Worm (Caenorhabditis elegans) whole organism, L4 larva: Measurements from ENCODE around the gene Y32H12A.6.

Experiments used
- R02D3.7 ChIP-seq: fragments of 150-350 bp; sonication (generic microtip); optimal IDR thresholded peaks from 3 replicates; lab custom pipeline; 2014; ENCODE audit warnings: missing biosample characterization, missing genetic modification characterization
- ama-1 ChIP-seq: fragments of 150-350 bp; optimal IDR thresholded peaks from 2 replicates; lab custom pipeline; 2014; ENCODE audit warnings: inconsistent platforms, mixed read lengths
- ceh-62 ChIP-seq: sonication (generic microtip); optimal IDR thresholded peaks from 2 replicates; lab custom pipeline; 2017; ENCODE audit warnings: missing biosample characterization, missing genetic modification characterization
- ceh-82 ChIP-seq: sonication (generic microtip); optimal IDR thresholded peaks from 2 replicates; lab custom pipeline; 2017; ENCODE audit warnings: missing biosample characterization, missing genetic modification characterization
- fkh-10 ChIP-seq: fragments of 150-350 bp; optimal IDR thresholded peaks from 2 replicates; lab custom pipeline; 2014; ENCODE audit warnings: missing biosample characterization, missing genetic modification reagents, missing genetic modification characterization
- lin-39 ChIP-seq: fragments of 150-350 bp; optimal IDR thresholded peaks from 2 replicates; lab custom pipeline; 2014; ENCODE audit warnings: missing biosample characterization, missing genetic modification reagents, missing genetic modification characterization
- nhr-11 ChIP-seq: fragments of 150-350 bp; optimal IDR thresholded peaks from 2 replicates; lab custom pipeline; 2014; ENCODE audit warnings: missing biosample characterization, missing genetic modification characterization
- snpc-4 ChIP-seq: fragments of 150-350 bp; optimal IDR thresholded peaks from 2 replicates; lab custom pipeline; 2014; ENCODE audit warnings: missing biosample characterization, missing genetic modification characterization
- unc-130 ChIP-seq: sonication (generic microtip); optimal IDR thresholded peaks from 2 replicates; lab custom pipeline; 2016; ENCODE audit warnings: missing genetic modification reagents, missing genetic modification characterization, missing compliant biosample characterization
- ztf-11 ChIP-seq: fragments of 150-350 bp; optimal IDR thresholded peaks from 2 replicates; lab custom pipeline; 2014; ENCODE audit warnings: missing biosample characterization, missing genetic modification characterization

DNA sequence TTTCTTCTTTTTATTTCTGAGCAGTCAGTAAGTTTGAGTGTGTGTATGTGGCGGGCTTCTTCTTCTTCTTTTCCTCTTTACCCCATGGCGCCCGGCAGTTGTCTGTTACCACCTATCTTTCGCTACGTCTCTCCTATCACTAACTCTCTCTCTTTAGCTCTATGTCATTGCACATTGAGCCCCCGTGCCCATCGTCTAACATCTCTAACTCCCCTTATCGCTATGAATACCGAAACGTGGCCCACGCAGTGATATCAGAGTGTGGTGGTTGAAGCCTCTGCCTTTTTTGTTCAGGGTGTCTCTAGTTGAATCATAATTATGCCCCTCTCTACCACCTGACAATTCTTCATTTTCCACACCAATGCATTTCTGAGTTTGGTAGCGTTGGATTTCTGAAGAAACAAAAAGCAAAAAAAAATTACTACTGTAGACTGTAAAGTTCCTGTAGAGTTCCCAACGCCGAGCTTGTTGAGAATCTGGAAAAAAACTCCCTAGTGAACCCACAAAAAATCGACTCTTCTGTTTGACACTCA is 47.4 kb downstream of the Y32H12A.6 start:
- TF ChIP-seq lin-39 (tag; lab: Kevin White, UChicago) (no peak), ztf-11 (tag; lab: Kevin White, UChicago) (no peak), ama-1 (lab: Kevin White, UChicago) (no peak), ceh-62 (tag; lab: Kevin White, UChicago) (no peak), nhr-11 (tag; lab: Kevin White, UChicago) (no peak), R02D3.7 (tag; lab: Kevin White, UChicago) (no peak), unc-130 (no peak), snpc-4 (tag; lab: Kevin White, UChicago) (no peak), fkh-10 (no peak), ceh-82 (tag; lab: Kevin White, UChicago) (no peak)
